Worm (Caenorhabditis elegans): Measurements from ENCODE around the gene H04M03.3.

- TF ChIP-seq elt-2 (tag; optimal IDR thresholded peaks at IDR 0.05): no peak
- no peak for TF ChIP-seq pqm-1 (tag; optimal IDR thresholded peaks at IDR 0.05)
- no peak for TF ChIP-seq pax-1 (tag; optimal IDR thresholded peaks at IDR 0.05)
- no peak for TF ChIP-seq unc-3 (GFP tag; conservative IDR thresholded peaks at IDR 0.05)
- TF ChIP-seq unc-3 (tag; optimal IDR thresholded peaks at IDR 0.05): no peak
- no peak for TF ChIP-seq ceh-19 (GFP tag; optimal IDR thresholded peaks at IDR 0.05)
- no peak for TF ChIP-seq fkh-10 (GFP tag; optimal IDR thresholded peaks at IDR 0.05)
- no peak for TF ChIP-seq ets-4 (tag; optimal IDR thresholded peaks at IDR 0.05)
- no peak for TF ChIP-seq pha-4 (tag; optimal IDR thresholded peaks at IDR 0.05)
These were observed 3.8 kb downstream of the H04M03.3 start, which contains the start of gene nspb-6 for ce11 chrIV:5895190-5895589.

Measured in whole organism, late embryonic.